Worm (Caenorhabditis elegans): ENCODE results near the gene frpr-14.

frpr-14 gene

ce11 chrII:658369-658768, 7.6 kb downstream of the frpr-14 start, which contains the start of gene sdz-24:
Gene sdz-24, plus strand, starts transcription at chrII:658669.
- TF ChIP-seq hlh-8 (tag; optimal IDR thresholded peaks at IDR 0.05): no peak
- no peak for TF ChIP-seq pat-9 (tag; optimal IDR thresholded peaks at IDR 0.05)
- TF ChIP-seq ceh-24 (tag; optimal IDR thresholded peaks at IDR 0.05): no peak
- no peak for TF ChIP-seq dve-1 (tag; optimal IDR thresholded peaks at IDR 0.05)
- TF ChIP-seq fkh-6 (tag; optimal IDR thresholded peaks at IDR 0.05): no peak
- no peak for TF ChIP-seq K09A11.1 (tag; optimal IDR thresholded peaks at IDR 0.05; ENCODE audit: insufficient read depth)
- no peak for TF ChIP-seq lin-11 (tag; optimal IDR thresholded peaks at IDR 0.05)
- TF ChIP-seq elt-4 (tag; optimal IDR thresholded peaks at IDR 0.05): no peak

- TF ChIP-seq ceh-30 (tag; optimal IDR thresholded peaks at IDR 0.05): no peak
- TF ChIP-seq ceh-22 (tag; optimal IDR thresholded peaks at IDR 0.05): no peak
- no peak for TF ChIP-seq ceh-34 (tag; optimal IDR thresholded peaks at IDR 0.05)
- TF ChIP-seq rnt-1 (tag; optimal IDR thresholded peaks at IDR 0.05): no peak
- TF ChIP-seq ceh-14 (tag; optimal IDR thresholded peaks at IDR 0.05): no peak
- TF ChIP-seq sox-2 (GFP tag; IDR thresholded peaks at IDR 0.05): no peak
- TF ChIP-seq tbx-7 (tag; optimal IDR thresholded peaks at IDR 0.05): no peak
- TF ChIP-seq hlh-15 (tag; optimal IDR thresholded peaks at IDR 0.05): no peak
- no peak for TF ChIP-seq pqm-1 (tag; optimal IDR thresholded peaks at IDR 0.05)
- TF ChIP-seq nhr-11 (tag; optimal IDR thresholded peaks at IDR 0.05): no peak
- TF ChIP-seq tbx-2 (tag; optimal IDR thresholded peaks at IDR 0.05): no peak
- no peak for TF ChIP-seq ztf-16 (tag; optimal IDR thresholded peaks at IDR 0.05)
Observed at ce11 chrII:661696-662095, 10.9 kb downstream of the frpr-14 start, which contains the start of gene sri-45. Gene sri-45, minus strand, starts transcription at chrII:661796.

- TF ChIP-seq odd-2 (tag; optimal IDR thresholded peaks at IDR 0.05) (no peak), elt-4 (tag; optimal IDR thresholded peaks at IDR 0.05) (no peak), dmd-4 (tag; optimal IDR thresholded peaks at IDR 0.05; ENCODE audit: borderline replicate concordance) (no peak), ztf-16 (tag; optimal IDR thresholded peaks at IDR 0.05) (no peak), pha-4 (tag; optimal IDR thresholded peaks at IDR 0.05) (no peak), ceh-2 (tag; optimal IDR thresholded peaks at IDR 0.05) (no peak), ets-4 (tag; optimal IDR thresholded peaks at IDR 0.05) (no peak), ceh-6 (GFP tag; optimal IDR thresholded peaks at IDR 0.05) (no peak), C38D4.7 (GFP tag; optimal IDR thresholded peaks at IDR 0.05) (no peak), ceh-24 (tag; optimal IDR thresholded peaks at IDR 0.05) (no peak), pros-1 (tag; optimal IDR thresholded peaks at IDR 0.05) (no peak), rnt-1 (tag; optimal IDR thresholded peaks at IDR 0.05) (no peak)
Observed at ce11 chrII:667864-668263, 17.1 kb downstream of the frpr-14 start.

- no peak for TF ChIP-seq pqm-1 (tag; optimal IDR thresholded peaks at IDR 0.05)
- TF ChIP-seq eyg-1 (tag; optimal IDR thresholded peaks at IDR 0.05): no peak
- TF ChIP-seq tbx-7 (tag; optimal IDR thresholded peaks at IDR 0.05): no peak
Observed at ce11 chrII:671025-671424, 20.3 kb downstream of the frpr-14 start, which contains the start of gene sri-46. Gene sri-46, minus strand, starts transcription at chrII:671125.

ce11 chrII:674116-674515, 23.4 kb downstream of the frpr-14 start, which contains the start of gene Y39F10C.3:
Gene Y39F10C.3, plus strand, starts transcription at chrII:674416.
- TF ChIP-seq eyg-1 (tag; optimal IDR thresholded peaks at IDR 0.05) (no peak), pat-9 (tag; optimal IDR thresholded peaks at IDR 0.05) (no peak), hlh-13 (GFP tag; optimal IDR thresholded peaks at IDR 0.05) (no peak), ceh-6 (GFP tag; optimal IDR thresholded peaks at IDR 0.05) (no peak), madf-2 (tag; optimal IDR thresholded peaks at IDR 0.05) (no peak), ceh-48 (tag; optimal IDR thresholded peaks at IDR 0.05) (no peak), ceh-22 (tag; optimal IDR thresholded peaks at IDR 0.05) (no peak)

ce11 chrII:675303-675702, 24.5 kb downstream of the frpr-14 start, which contains the start of gene Y39F10C.1:
Gene Y39F10C.1, plus strand, starts transcription at chrII:675603.
- TF ChIP-seq ceh-14 (tag; optimal IDR thresholded peaks at IDR 0.05): no peak
- no peak for TF ChIP-seq C08G9.2 (tag; optimal IDR thresholded peaks at IDR 0.05)
- no peak for TF ChIP-seq nhr-232 (tag; optimal IDR thresholded peaks at IDR 0.05)
- TF ChIP-seq unc-42 (tag; optimal IDR thresholded peaks at IDR 0.05): no peak
- no peak for TF ChIP-seq sox-4 (tag; optimal IDR thresholded peaks at IDR 0.05)
- no peak for TF ChIP-seq sox-2 (GFP tag; IDR thresholded peaks at IDR 0.05)
- TF ChIP-seq hlh-15 (tag; optimal IDR thresholded peaks at IDR 0.05): no peak
- TF ChIP-seq ceh-6 (GFP tag; optimal IDR thresholded peaks at IDR 0.05): no peak
- no peak for TF ChIP-seq K09A11.1 (tag; optimal IDR thresholded peaks at IDR 0.05; ENCODE audit: insufficient read depth)
- no peak for TF ChIP-seq ceh-34 (tag; optimal IDR thresholded peaks at IDR 0.05)
- TF ChIP-seq T23F11.4 (GFP tag; optimal IDR thresholded peaks at IDR 0.05): no peak
